Worm (Caenorhabditis elegans) whole organism, L3 larva: Measurements from ENCODE around the gene rps-21.

Source experiments
- R02D3.7 ChIP-seq: fragments of 150-350 bp; optimal IDR thresholded peaks from 2 replicates; lab custom pipeline; 2014; ENCODE audit warnings: missing biosample characterization, missing genetic modification characterization
- ZK546.5 ChIP-seq: sonication (generic microtip); optimal IDR thresholded peaks from 2 replicates; lab custom pipeline; 2017; ENCODE audit warnings: missing biosample characterization, missing genetic modification characterization
- aly-2 ChIP-seq: fragments of 150-350 bp; optimal IDR thresholded peaks from 2 replicates; lab custom pipeline; 2014; ENCODE audit warnings: missing biosample characterization, missing genetic modification characterization
- ama-1 ChIP-seq: fragments of 150-350 bp; optimal IDR thresholded peaks from 2 replicates; lab custom pipeline; 2018
- ceh-28 ChIP-seq: fragments of 150-350 bp; optimal IDR thresholded peaks from 2 replicates; lab custom pipeline; 2014; ENCODE audit warnings: missing biosample characterization, missing genetic modification reagents, missing genetic modification characterization
- ceh-82 ChIP-seq: fragments of 150-350 bp; optimal IDR thresholded peaks from 2 replicates; lab custom pipeline; 2014; ENCODE audit warnings: missing biosample characterization, missing genetic modification characterization
- ceh-9 ChIP-seq: sonication (generic microtip); optimal IDR thresholded peaks from 2 replicates; lab custom pipeline; 2018; ENCODE audit warnings: missing biosample characterization, missing genetic modification characterization
- daf-12 ChIP-seq: fragments of 150-350 bp; optimal IDR thresholded peaks from 2 replicates; lab custom pipeline; 2014; ENCODE audit warnings: missing biosample characterization, missing genetic modification reagents, missing genetic modification characterization
- egl-27 ChIP-seq: sonication (generic microtip); optimal IDR thresholded peaks from 4 replicates; lab custom pipeline; 2017; ENCODE audit warnings: missing biosample characterization, missing genetic modification reagents, missing genetic modification characterization
- egl-5 ChIP-seq: fragments of 150-350 bp; optimal IDR thresholded peaks from 2 replicates; lab custom pipeline; 2017; ENCODE audit warnings: missing biosample characterization, missing genetic modification reagents, missing genetic modification characterization, inconsistent platforms
- elt-1 ChIP-seq: fragments of 150-350 bp; optimal IDR thresholded peaks from 2 replicates; lab custom pipeline; 2014; ENCODE audit warnings: missing biosample characterization, missing genetic modification characterization
- elt-2 ChIP-seq: sonication (generic microtip); optimal IDR thresholded peaks from 2 replicates; lab custom pipeline; 2016; ENCODE audit warnings: missing genetic modification reagents, mild to moderate bottlenecking, missing genetic modification characterization, missing compliant biosample characterization
- eor-1 ChIP-seq, 2 experiments: fragments of 150-350 bp; optimal IDR thresholded peaks; 2 replicates each; lab custom pipeline; 2014 to 2018; ENCODE audit warnings: missing biosample characterization in 2 of 2, missing genetic modification characterization in 2 of 2
- fkh-10 ChIP-seq: sonication (generic microtip); optimal IDR thresholded peaks from 2 replicates; lab custom pipeline; 2017; ENCODE audit warnings: missing biosample characterization, missing genetic modification reagents, missing genetic modification characterization
- fos-1 ChIP-seq: fragments of 150-350 bp; optimal IDR thresholded peaks from 2 replicates; lab custom pipeline; 2014; ENCODE audit warnings: missing biosample characterization, missing genetic modification characterization
- hmg-11 ChIP-seq: sonication (generic microtip); optimal IDR thresholded peaks from 2 replicates; lab custom pipeline; 2016; ENCODE audit warnings: missing genetic modification characterization, missing compliant biosample characterization
- jun-1 ChIP-seq: fragments of 150-350 bp; optimal IDR thresholded peaks from 2 replicates; lab custom pipeline; 2014; ENCODE audit warnings: missing biosample characterization, missing genetic modification reagents, missing genetic modification characterization
- lin-15B ChIP-seq: fragments of 150-350 bp; optimal IDR thresholded peaks from 2 replicates; lab custom pipeline; 2014; ENCODE audit warnings: missing biosample characterization, missing genetic modification characterization
- lin-39 ChIP-seq: fragments of 150-350 bp; optimal IDR thresholded peaks from 2 replicates; lab custom pipeline; 2018; ENCODE audit warnings: missing biosample characterization, missing genetic modification reagents, missing genetic modification characterization
- lsy-12 ChIP-seq: sonication (generic microtip); optimal IDR thresholded peaks from 2 replicates; lab custom pipeline; 2016; ENCODE audit warnings: mild to moderate bottlenecking, missing genetic modification characterization, missing compliant biosample characterization
- mdl-1 ChIP-seq: fragments of 150-350 bp; optimal IDR thresholded peaks from 2 replicates; lab custom pipeline; 2014; ENCODE audit warnings: missing biosample characterization, missing genetic modification characterization
- mml-1 ChIP-seq: fragments of 150-350 bp; sonication (generic microtip); optimal IDR thresholded peaks from 3 replicates; lab custom pipeline; 2014; ENCODE audit warnings: missing biosample characterization, missing genetic modification characterization
- nfya-1 ChIP-seq: sonication (generic microtip); optimal IDR thresholded peaks from 2 replicates; lab custom pipeline; 2017; ENCODE audit warnings: missing genetic modification characterization, mild to moderate bottlenecking, missing compliant biosample characterization, antibody characterized with exemption, moderate library complexity; ENCODE audit not compliant: insufficient read depth
- nhr-11 ChIP-seq: fragments of 150-350 bp; optimal IDR thresholded peaks from 2 replicates; lab custom pipeline; 2014; ENCODE audit warnings: missing biosample characterization, missing genetic modification characterization
- nhr-12 ChIP-seq: fragments of 150-350 bp; optimal IDR thresholded peaks from 2 replicates; lab custom pipeline; 2014; ENCODE audit warnings: missing biosample characterization, missing genetic modification characterization
- nhr-23 ChIP-seq: fragments of 150-350 bp; optimal IDR thresholded peaks from 2 replicates; lab custom pipeline; 2014; ENCODE audit warnings: missing biosample characterization, missing genetic modification reagents, missing genetic modification characterization
- nhr-237 ChIP-seq: fragments of 150-350 bp; optimal IDR thresholded peaks from 2 replicates; lab custom pipeline; 2014; ENCODE audit warnings: missing biosample characterization, missing genetic modification characterization
- nhr-25 ChIP-seq: sonication (generic microtip); optimal IDR thresholded peaks from 2 replicates; lab custom pipeline; 2017; ENCODE audit warnings: missing biosample characterization, missing genetic modification characterization
- nhr-28 ChIP-seq: fragments of 150-350 bp; optimal IDR thresholded peaks from 2 replicates; lab custom pipeline; 2014; ENCODE audit warnings: missing biosample characterization, missing genetic modification characterization
- nhr-43 ChIP-seq: sonication (generic microtip); optimal IDR thresholded peaks from 2 replicates; lab custom pipeline; 2016; ENCODE audit warnings: mild to moderate bottlenecking, missing genetic modification characterization, missing compliant biosample characterization; ENCODE audit not compliant: poor library complexity, severe bottlenecking
- nhr-67 ChIP-seq: fragments of 150-350 bp; optimal IDR thresholded peaks from 2 replicates; lab custom pipeline; 2014; ENCODE audit warnings: missing biosample characterization, missing genetic modification characterization
- nhr-76 ChIP-seq: fragments of 150-350 bp; sonication (generic microtip); optimal IDR thresholded peaks from 5 replicates; lab custom pipeline; 2014; ENCODE audit warnings: missing biosample characterization, missing genetic modification characterization
- nhr-77 ChIP-seq: fragments of 150-350 bp; optimal IDR thresholded peaks from 2 replicates; lab custom pipeline; 2014; ENCODE audit warnings: missing biosample characterization, missing genetic modification characterization
- pha-4 ChIP-seq: fragments of 150-350 bp; optimal IDR thresholded peaks from 2 replicates; lab custom pipeline; 2014; ENCODE audit warnings: missing biosample characterization, missing genetic modification reagents, missing genetic modification characterization
- pqm-1 ChIP-seq: fragments of 150-350 bp; optimal IDR thresholded peaks from 2 replicates; lab custom pipeline; 2017; ENCODE audit warnings: missing biosample characterization, missing genetic modification characterization, inconsistent platforms
- sea-2 ChIP-seq: fragments of 150-350 bp; sonication (generic microtip); optimal IDR thresholded peaks from 4 replicates; lab custom pipeline; 2014; ENCODE audit warnings: missing biosample characterization, missing genetic modification reagents, missing genetic modification characterization
- skn-1 ChIP-seq: fragments of 150-350 bp; optimal IDR thresholded peaks from 2 replicates; lab custom pipeline; 2014; ENCODE audit warnings: missing biosample characterization, missing genetic modification characterization
- snpc-4 ChIP-seq: fragments of 150-350 bp; optimal IDR thresholded peaks from 2 replicates; lab custom pipeline; 2014; ENCODE audit warnings: missing biosample characterization, missing genetic modification characterization
- tbx-2 ChIP-seq: sonication (generic microtip); optimal IDR thresholded peaks from 2 replicates; lab custom pipeline; 2016; ENCODE audit warnings: mild to moderate bottlenecking, missing genetic modification characterization, missing compliant biosample characterization
- unc-39 ChIP-seq: sonication (generic microtip); optimal IDR thresholded peaks from 4 replicates; lab custom pipeline; 2017; ENCODE audit warnings: missing biosample characterization, missing genetic modification characterization
- unc-62 ChIP-seq: fragments of 150-350 bp; sonication (generic microtip); optimal IDR thresholded peaks from 4 replicates; lab custom pipeline; 2014; ENCODE audit warnings: missing biosample characterization, missing genetic modification reagents, missing genetic modification characterization
- zag-1 ChIP-seq: fragments of 150-350 bp; optimal IDR thresholded peaks from 2 replicates; lab custom pipeline; 2014; ENCODE audit warnings: missing biosample characterization, missing genetic modification characterization
- ztf-11 ChIP-seq: fragments of 150-350 bp; optimal IDR thresholded peaks from 2 replicates; lab custom pipeline; 2014; ENCODE audit warnings: missing biosample characterization, missing genetic modification characterization

Gene rps-21

ce11 chrIII:7181822-7182221 lies 7.6 kb downstream of the rps-21 start, which contains the start of gene epg-4:
Gene epg-4 (plus strand): TSS chrIII:7182167.
- TF ChIP-seq pha-4 (tag; lab: Kevin White, UChicago) (peak; percentile 60), pqm-1 (tag; lab: Kevin White, UChicago) (peak; percentile 32), elt-2 (tag; lab: Kevin White, UChicago) (peak; percentile 7), mml-1 (tag; lab: Kevin White, UChicago) (no peak), aly-2 (tag; lab: Kevin White, UChicago) (no peak), nhr-237 (no peak), ceh-28 (tag; lab: Kevin White, UChicago) (no peak), unc-62 (no peak), lin-39 (tag; lab: Kevin White, UChicago) (peak; percentile 53), ceh-82 (no peak), daf-12 (tag; lab: Kevin White, UChicago) (no peak), egl-5 (tag; lab: Kevin White, UChicago) (no peak), egl-27 (tag; lab: Kevin White, UChicago) (no peak), R02D3.7 (tag; lab: Kevin White, UChicago) (no peak), fkh-10 (GFP tag; lab: Kevin White, UChicago) (no peak), fos-1 (tag; lab: Kevin White, UChicago) (no peak), sea-2 (no peak), eor-1 (tag; optimal IDR thresholded peaks at IDR 0.05; lab: Kevin White, UChicago) (no peak), ceh-9 (tag; lab: Kevin White, UChicago) (no peak), nhr-23 (tag; lab: Kevin White, UChicago) (no peak), tbx-2 (no peak), nhr-11 (tag; lab: Kevin White, UChicago) (no peak), ama-1 (no peak), jun-1 (tag; lab: Kevin White, UChicago) (no peak), nhr-43 (tag; lab: Kevin White, UChicago) (no peak), ZK546.5 (no peak), nhr-67 (no peak), nfya-1 (tag; lab: Kevin White, UChicago) (peak; percentile 48), snpc-4 (tag; lab: Kevin White, UChicago) (peak; percentile 42), nhr-12 (no peak), mdl-1 (tag; lab: Kevin White, UChicago) (no peak), skn-1 (tag; lab: Kevin White, UChicago) (no peak), lin-15B (tag; lab: Kevin White, UChicago) (peak; percentile 66), ztf-11 (tag; lab: Kevin White, UChicago) (no peak), nhr-76 (no peak), lsy-12 (tag; lab: Kevin White, UChicago) (no peak), nhr-77 (tag; lab: Kevin White, UChicago) (no peak), nhr-25 (no peak), hmg-11 (peak; percentile 63), elt-1 (no peak), unc-39 (no peak)

ce11 chrIII:7180613-7181012 lies 8.8 kb downstream of the rps-21 start, which contains the start of gene ndab-2:
Gene ndab-2 (plus strand): TSS chrIII:7180752.
- peak; percentile 66 for TF ChIP-seq ama-1
- TF ChIP-seq pqm-1 (tag; lab: Kevin White, UChicago), result no peak
- no peak for TF ChIP-seq aly-2 (tag; lab: Kevin White, UChicago)
- TF ChIP-seq, all 47 proteins: peak for 1

ce11 chrIII:7179538-7180301 lies 9.7 kb downstream of the rps-21 start, which contains the start of the genes rps-14 and rpl-36:
Gene rps-14 (minus strand): TSS chrIII:7179588.
Gene rpl-36 (plus strand): TSS chrIII:7180251.
- TF ChIP-seq ceh-28 (tag; lab: Kevin White, UChicago), result peak; percentile 40
- TF ChIP-seq fos-1 (tag; lab: Kevin White, UChicago), result no peak
- peak; percentile 94 for TF ChIP-seq nhr-23 (tag; lab: Kevin White, UChicago)
- TF ChIP-seq ztf-11 (tag; lab: Kevin White, UChicago), result no peak
- peak; percentile 78 for TF ChIP-seq pqm-1 (tag; lab: Kevin White, UChicago)
- TF ChIP-seq nhr-76, result peak; percentile 8
- TF ChIP-seq zag-1 (tag; lab: Kevin White, UChicago), result no peak
- TF ChIP-seq fkh-10 (GFP tag; lab: Kevin White, UChicago), result peak; percentile 61
- peak; percentile 74 for TF ChIP-seq ZK546.5
- no peak for TF ChIP-seq nhr-237
- no peak for TF ChIP-seq unc-39
- TF ChIP-seq daf-12 (tag; lab: Kevin White, UChicago), result no peak
- TF ChIP-seq mdl-1 (tag; lab: Kevin White, UChicago), result no peak
- TF ChIP-seq eor-1 (tag; optimal IDR thresholded peaks at IDR 0.05; lab: Kevin White, UChicago), result no peak
- TF ChIP-seq nhr-77 (tag; lab: Kevin White, UChicago), result no peak
- peak; percentile 67 for TF ChIP-seq hmg-11
- TF ChIP-seq lin-15B (tag; lab: Kevin White, UChicago), result peak; percentile 96
- no peak for TF ChIP-seq mml-1 (tag; lab: Kevin White, UChicago)
- TF ChIP-seq elt-2 (tag; lab: Kevin White, UChicago), result peak; percentile 61
- peak; percentile 30 for TF ChIP-seq tbx-2
- peak; percentile 93 for TF ChIP-seq lin-39 (tag; lab: Kevin White, UChicago)
- TF ChIP-seq ceh-9 (tag; lab: Kevin White, UChicago), result no peak
- peak; percentile 95 for TF ChIP-seq nhr-25
- peak; percentile 68 for TF ChIP-seq nhr-43 (tag; lab: Kevin White, UChicago)
- TF ChIP-seq jun-1 (tag; lab: Kevin White, UChicago), result peak; percentile 72
- TF ChIP-seq egl-27 (tag; lab: Kevin White, UChicago), result peak; percentile 81
- TF ChIP-seq elt-1, result peak; percentile 33
- no peak for TF ChIP-seq sea-2
- peak; percentile 84 for TF ChIP-seq R02D3.7 (tag; lab: Kevin White, UChicago)
- TF ChIP-seq aly-2 (tag; lab: Kevin White, UChicago), result no peak
- TF ChIP-seq egl-5 (tag; lab: Kevin White, UChicago), result peak; percentile 78
- TF ChIP-seq nhr-28 (tag; lab: Kevin White, UChicago), result no peak
- TF ChIP-seq lsy-12 (tag; lab: Kevin White, UChicago), result peak; percentile 91
- TF ChIP-seq nfya-1 (tag; lab: Kevin White, UChicago), result peak; percentile 96
- TF ChIP-seq pha-4 (tag; lab: Kevin White, UChicago), result peak; percentile 96
